Worm (Caenorhabditis elegans) whole organism, late embryonic: Measurements from ENCODE around the gene F41G3.10.

Experiments
- C08G9.2 ChIP-seq: sonication (generic microtip); optimal IDR thresholded peaks from 2 replicates; lab custom pipeline; 2016; ENCODE audit warnings: mild to moderate bottlenecking, missing genetic modification characterization, moderate library complexity, missing compliant biosample characterization
- F13H6.1 ChIP-seq: sonication (generic microtip); optimal IDR thresholded peaks from 2 replicates; lab custom pipeline; 2016; ENCODE audit warnings: missing genetic modification characterization, missing compliant biosample characterization
- K09A11.1 ChIP-seq: sonication (generic microtip); optimal IDR thresholded peaks from 2 replicates; lab custom pipeline; 2017; ENCODE audit warnings: antibody characterized with exemption, mild to moderate bottlenecking, missing genetic modification characterization, missing compliant biosample characterization; ENCODE audit not compliant: insufficient read depth
- T23F11.4 ChIP-seq: fragments of 200-800 bp; sonication (Bioruptor generic); optimal IDR thresholded peaks from 2 replicates; lab custom pipeline; 2018; ENCODE audit warnings: mild to moderate bottlenecking, missing genetic modification characterization, missing compliant biosample characterization
- Y22D7AL.16 ChIP-seq: sonication (generic microtip); optimal IDR thresholded peaks from 2 replicates; lab custom pipeline; 2016; ENCODE audit warnings: missing genetic modification characterization, missing compliant biosample characterization
- ama-1 ChIP-seq: fragments of 150-350 bp; optimal IDR thresholded peaks from 2 replicates; lab custom pipeline; 2014
- ceh-14 ChIP-seq: sonication (generic microtip); optimal IDR thresholded peaks from 2 replicates; lab custom pipeline; 2016; ENCODE audit warnings: missing genotype, missing genetic modification characterization, missing compliant biosample characterization
- ceh-19 ChIP-seq: fragments of 200-800 bp; sonication (Bioruptor generic); optimal IDR thresholded peaks from 2 replicates; lab custom pipeline; 2018; ENCODE audit warnings: mild to moderate bottlenecking, missing genetic modification characterization, missing compliant biosample characterization
- ceh-24 ChIP-seq: sonication (generic microtip); optimal IDR thresholded peaks from 2 replicates; lab custom pipeline; 2016; ENCODE audit warnings: mild to moderate bottlenecking, missing genetic modification characterization, missing compliant biosample characterization
- ceh-30 ChIP-seq: fragments of 150-350 bp; optimal IDR thresholded peaks from 2 replicates; lab custom pipeline; 2014; ENCODE audit warnings: missing biosample characterization, missing genetic modification characterization
- ceh-31 ChIP-seq: sonication (generic microtip); optimal IDR thresholded peaks from 2 replicates; lab custom pipeline; 2016; ENCODE audit warnings: missing genetic modification characterization, missing compliant biosample characterization
- ceh-45 ChIP-seq: fragments of 200-800 bp; sonication (Bioruptor generic); IDR thresholded peaks from 2 replicates; pipeline ENCODE4 v1.3.6; 2022; ENCODE audit warnings: missing genetic modification reagents, missing genetic modification characterization, missing compliant biosample characterization
- ceh-48 ChIP-seq: sonication (generic microtip); optimal IDR thresholded peaks from 2 replicates; lab custom pipeline; 2016; ENCODE audit warnings: missing genetic modification characterization, inconsistent platforms, missing compliant biosample characterization
- che-1 ChIP-seq: sonication (generic microtip); optimal IDR thresholded peaks from 2 replicates; lab custom pipeline; 2016; ENCODE audit warnings: mild to moderate bottlenecking, missing genetic modification characterization, missing compliant biosample characterization
- dmd-4 ChIP-seq: sonication (generic microtip); optimal IDR thresholded peaks from 2 replicates; lab custom pipeline; 2016; ENCODE audit warnings: borderline replicate concordance, missing genetic modification characterization, missing compliant biosample characterization
- dve-1 ChIP-seq: sonication (generic microtip); optimal IDR thresholded peaks from 2 replicates; lab custom pipeline; 2017; ENCODE audit warnings: antibody characterized with exemption, mild to moderate bottlenecking, missing genetic modification characterization, missing compliant biosample characterization
- elt-4 ChIP-seq: sonication (generic microtip); optimal IDR thresholded peaks from 2 replicates; lab custom pipeline; 2016; ENCODE audit warnings: missing genetic modification characterization, missing compliant biosample characterization
- hlh-8 ChIP-seq: sonication (generic microtip); optimal IDR thresholded peaks from 2 replicates; lab custom pipeline; 2016; ENCODE audit warnings: missing genotype, missing genetic modification characterization, missing compliant biosample characterization
- nhr-11 ChIP-seq: fragments of 150-350 bp; optimal IDR thresholded peaks from 2 replicates; lab custom pipeline; 2014; ENCODE audit warnings: missing biosample characterization, missing genetic modification characterization
- nhr-232 ChIP-seq: sonication (generic microtip); optimal IDR thresholded peaks from 2 replicates; lab custom pipeline; 2016; ENCODE audit warnings: missing genetic modification characterization, missing compliant biosample characterization
- npax-4 ChIP-seq: sonication (generic microtip); optimal IDR thresholded peaks from 2 replicates; lab custom pipeline; 2016; ENCODE audit warnings: missing genetic modification characterization, missing compliant biosample characterization
- pat-9 ChIP-seq: fragments of 200-800 bp; sonication (Bioruptor generic); optimal IDR thresholded peaks from 2 replicates; lab custom pipeline; 2018; ENCODE audit warnings: mild to moderate bottlenecking, missing genetic modification characterization, moderate library complexity, missing compliant biosample characterization
- pha-2 ChIP-seq: sonication (generic microtip); optimal IDR thresholded peaks from 2 replicates; lab custom pipeline; 2017; ENCODE audit warnings: mild to moderate bottlenecking, missing genetic modification characterization, missing compliant biosample characterization
- pha-4 ChIP-seq: fragments of 150-350 bp; optimal IDR thresholded peaks from 2 replicates; lab custom pipeline; 2018; ENCODE audit warnings: missing biosample characterization, missing genetic modification reagents, missing genetic modification characterization
- pros-1 ChIP-seq: fragments of 150-350 bp; optimal IDR thresholded peaks from 2 replicates; lab custom pipeline; 2014; ENCODE audit warnings: missing biosample characterization, missing genetic modification reagents, missing genetic modification characterization
- rnt-1 ChIP-seq: sonication (generic microtip); optimal IDR thresholded peaks from 2 replicates; lab custom pipeline; 2016; ENCODE audit warnings: missing genetic modification characterization, missing compliant biosample characterization
- sdc-2 ChIP-seq: sonication (generic microtip); optimal IDR thresholded peaks from 2 replicates; lab custom pipeline; 2016; ENCODE audit warnings: missing genotype, missing genetic modification characterization, missing compliant biosample characterization
- sox-4 ChIP-seq: sonication (generic microtip); optimal IDR thresholded peaks from 2 replicates; lab custom pipeline; 2017; ENCODE audit warnings: mild to moderate bottlenecking, missing genetic modification characterization, inconsistent platforms, missing compliant biosample characterization
- syd-9 ChIP-seq: sonication (generic microtip); optimal IDR thresholded peaks from 2 replicates; lab custom pipeline; 2016; ENCODE audit warnings: mild to moderate bottlenecking, missing genetic modification characterization, moderate library complexity, missing compliant biosample characterization
- tbx-2 ChIP-seq: sonication (generic microtip); optimal IDR thresholded peaks from 2 replicates; lab custom pipeline; 2016; ENCODE audit warnings: missing genetic modification characterization, missing compliant biosample characterization
- tbx-7 ChIP-seq: sonication (generic microtip); optimal IDR thresholded peaks from 2 replicates; lab custom pipeline; 2016; ENCODE audit warnings: missing genotype, missing genetic modification characterization, missing compliant biosample characterization
- ttx-3 ChIP-seq: sonication (generic microtip); optimal IDR thresholded peaks from 2 replicates; lab custom pipeline; 2016; ENCODE audit warnings: missing genetic modification reagents, missing genetic modification characterization, missing compliant biosample characterization
- unc-3 ChIP-seq, 2 experiments: fragments of 200-800 bp in 1 of 2; sonication (Bioruptor generic) in 1 of 2; sonication (generic microtip) in 1 of 2; conservative IDR thresholded peaks in 1 of 2; optimal IDR thresholded peaks in 1 of 2; 2 replicates each; pipeline versions ENCODE4 v1.3.6 to Lab custom; 2016 to 2022; ENCODE audit warnings: missing compliant biosample characterization in 2 of 2, missing genetic modification characterization in 2 of 2, missing genetic modification reagents in 1 of 2
- unc-55 ChIP-seq: sonication (generic microtip); optimal IDR thresholded peaks from 2 replicates; lab custom pipeline; 2017; ENCODE audit warnings: missing biosample characterization, missing genetic modification reagents, missing genetic modification characterization
- ztf-16 ChIP-seq: sonication (generic microtip); optimal IDR thresholded peaks from 2 replicates; lab custom pipeline; 2017; ENCODE audit warnings: missing genetic modification characterization, missing compliant biosample characterization

F41G3.10 gene

ce11 chrII:6754671-6755224, 5.4 kb upstream of the F41G3.10 start, which contains the start of the genes srx-95 and fis-1:
Gene srx-95, minus strand, starts transcription at chrII:6754771.
Gene fis-1, plus strand, starts transcription at chrII:6755174.
- no peak for TF ChIP-seq unc-3 (GFP tag; conservative IDR thresholded peaks at IDR 0.05; lab: Robert Waterston, UW)
- TF ChIP-seq unc-3 (tag; optimal IDR thresholded peaks at IDR 0.05; lab: Kevin White, UChicago) = no peak
- TF ChIP-seq rnt-1 (tag; lab: Kevin White, UChicago) = no peak
- no peak for TF ChIP-seq ceh-19 (GFP tag; lab: Kevin White, UChicago)
- TF ChIP-seq ceh-14 (tag; lab: Kevin White, UChicago) = no peak
- TF ChIP-seq dmd-4 (tag; lab: Kevin White, UChicago) = no peak
- TF ChIP-seq ztf-16 (tag; lab: Kevin White, UChicago) = no peak
- TF ChIP-seq nhr-232 = no peak

- TF ChIP-seq K09A11.1 (tag; lab: Kevin White, UChicago) (no peak), ceh-45 (GFP tag; lab: Robert Waterston, UW) (no peak), sox-4 (no peak), pat-9 (tag; lab: Kevin White, UChicago) (no peak), ceh-31 (tag; lab: Kevin White, UChicago) (no peak), ceh-24 (tag; lab: Kevin White, UChicago) (no peak), ama-1 (lab: Kevin White, UChicago) (no peak), pha-2 (tag; lab: Kevin White, UChicago) (no peak), pha-4 (tag; lab: Kevin White, UChicago) (no peak), ceh-14 (tag; lab: Kevin White, UChicago) (no peak), pros-1 (tag; lab: Kevin White, UChicago) (no peak), C08G9.2 (tag; lab: Kevin White, UChicago) (no peak), nhr-11 (tag; lab: Kevin White, UChicago) (no peak), Y22D7AL.16 (no peak), hlh-8 (tag; lab: Kevin White, UChicago) (no peak), syd-9 (tag; lab: Kevin White, UChicago) (no peak), tbx-2 (tag; lab: Kevin White, UChicago) (no peak)
Observed at ce11 chrII:6752850-6753249, 3.5 kb upstream of the F41G3.10 start, which contains the start of gene F41G3.21. Gene F41G3.21, minus strand, starts transcription at chrII:6752950.

ce11 chrII:6752027-6752426, 2.7 kb upstream of the F41G3.10 start, which contains the start of gene F41G3.19:
Gene F41G3.19, minus strand, starts transcription at chrII:6752127.
- TF ChIP-seq che-1 (no peak), T23F11.4 (GFP tag; lab: Kevin White, UChicago) (no peak), ttx-3 (tag; lab: Kevin White, UChicago) (no peak), pat-9 (tag; lab: Kevin White, UChicago) (no peak), rnt-1 (tag; lab: Kevin White, UChicago) (no peak), tbx-7 (tag; lab: Kevin White, UChicago) (no peak), unc-3 (GFP tag; conservative IDR thresholded peaks at IDR 0.05; lab: Robert Waterston, UW) (no peak), unc-3 (tag; optimal IDR thresholded peaks at IDR 0.05; lab: Kevin White, UChicago) (no peak), ama-1 (lab: Kevin White, UChicago) (no peak)

- TF ChIP-seq hlh-8 (tag; lab: Kevin White, UChicago) = no peak
- TF ChIP-seq elt-4 (tag; lab: Kevin White, UChicago) = no peak
- no peak for TF ChIP-seq dve-1 (tag; lab: Kevin White, UChicago)
- no peak for TF ChIP-seq sdc-2 (tag; lab: Kevin White, UChicago)
- TF ChIP-seq ceh-19 (GFP tag; lab: Kevin White, UChicago) = no peak
- no peak for TF ChIP-seq ceh-45 (GFP tag; lab: Robert Waterston, UW)
- no peak for TF ChIP-seq npax-4 (tag; lab: Kevin White, UChicago)
- no peak for TF ChIP-seq F13H6.1 (tag; lab: Kevin White, UChicago)
- no peak for TF ChIP-seq ceh-48 (tag; lab: Kevin White, UChicago)
- no peak for TF ChIP-seq tbx-2 (tag; lab: Kevin White, UChicago)
- no peak for TF ChIP-seq ceh-30 (tag; lab: Kevin White, UChicago)
- no peak for TF ChIP-seq unc-55
Observed at ce11 chrII:6750929-6751328, 1.6 kb upstream of the F41G3.10 start, which contains the start of gene F41G3.20. Gene F41G3.20, minus strand, starts transcription at chrII:6751029.
